Worm (Caenorhabditis elegans) whole organism, L1 larva: ENCODE data around the gene rhy-1.

Experiments used
- C16A3.4 ChIP-seq: fragments of 150-350 bp; optimal IDR thresholded peaks from 2 replicates; lab custom pipeline; 2014; ENCODE audit warnings: missing biosample characterization, missing genetic modification characterization
- C34B4.2 ChIP-seq: sonication (generic microtip); optimal IDR thresholded peaks from 2 replicates; lab custom pipeline; 2017; ENCODE audit warnings: mild to moderate bottlenecking, missing genetic modification characterization, missing compliant biosample characterization
- F16B12.6 ChIP-seq: fragments of 150-350 bp; optimal IDR thresholded peaks from 2 replicates; lab custom pipeline; 2014; ENCODE audit warnings: missing biosample characterization, missing genetic modification characterization
- aha-1 ChIP-seq: fragments of 150-350 bp; optimal IDR thresholded peaks from 2 replicates; lab custom pipeline; 2014; ENCODE audit warnings: missing biosample characterization, missing genetic modification characterization
- alr-1 ChIP-seq: fragments of 200-800 bp; sonication (Bioruptor generic); optimal IDR thresholded peaks from 2 replicates; lab custom pipeline; 2018; ENCODE audit warnings: borderline replicate concordance, mild to moderate bottlenecking, missing genetic modification characterization, missing compliant biosample characterization
- aly-2 ChIP-seq: fragments of 150-350 bp; optimal IDR thresholded peaks from 2 replicates; lab custom pipeline; 2014; ENCODE audit warnings: missing biosample characterization, missing genetic modification characterization
- ama-1 ChIP-seq: fragments of 150-350 bp; optimal IDR thresholded peaks from 2 replicates; lab custom pipeline; 2014
- blmp-1 ChIP-seq: fragments of 150-350 bp; optimal IDR thresholded peaks from 2 replicates; lab custom pipeline; 2014; ENCODE audit warnings: missing biosample characterization, missing genetic modification characterization
- ceh-63 ChIP-seq: fragments of 200-800 bp; sonication (Bioruptor generic); optimal IDR thresholded peaks from 2 replicates; lab custom pipeline; 2018; ENCODE audit warnings: mild to moderate bottlenecking, missing genetic modification characterization, missing compliant biosample characterization
- ceh-8 ChIP-seq: fragments of 200-800 bp; sonication (Bioruptor generic); optimal IDR thresholded peaks from 2 replicates; lab custom pipeline; 2018; ENCODE audit warnings: mild to moderate bottlenecking, missing genetic modification characterization, moderate library complexity, missing compliant biosample characterization
- dpl-1 ChIP-seq, 3 experiments: fragments of 150-350 bp in 2 of 3; sonication (generic microtip) in 1 of 3; optimal IDR thresholded peaks; 2 replicates each; lab custom pipeline; 2014 to 2017; ENCODE audit warnings: missing biosample characterization in 3 of 3, missing genetic modification characterization in 3 of 3, missing genetic modification reagents in 3 of 3
- dsc-1 ChIP-seq: sonication (generic microtip); optimal IDR thresholded peaks from 2 replicates; lab custom pipeline; 2016; ENCODE audit warnings: mild to moderate bottlenecking, missing genetic modification characterization, missing compliant biosample characterization
- efl-3 ChIP-seq: fragments of 200-800 bp; sonication (Bioruptor generic); optimal IDR thresholded peaks from 2 replicates; lab custom pipeline; 2018; ENCODE audit warnings: mild to moderate bottlenecking, missing genetic modification characterization, missing compliant biosample characterization
- egl-13 ChIP-seq: sonication (generic microtip); optimal IDR thresholded peaks from 2 replicates; lab custom pipeline; 2016; ENCODE audit warnings: missing genotype, missing genetic modification reagents, missing genetic modification characterization, missing compliant biosample characterization
- egl-27 ChIP-seq, 2 experiments: fragments of 150-350 bp in 1 of 2; sonication (generic microtip); optimal IDR thresholded peaks; 3 replicates each; lab custom pipeline; 2017 to 2018; ENCODE audit warnings: missing biosample characterization in 2 of 2, missing genetic modification characterization in 2 of 2, missing genetic modification reagents in 2 of 2
- elt-2 ChIP-seq: sonication (generic microtip); optimal IDR thresholded peaks from 2 replicates; lab custom pipeline; 2016; ENCODE audit warnings: missing genetic modification characterization, mild to moderate bottlenecking, inconsistent platforms, missing compliant biosample characterization, missing genetic modification reagents
- fkh-4 ChIP-seq: sonication (generic microtip); optimal IDR thresholded peaks from 2 replicates; lab custom pipeline; 2016; ENCODE audit warnings: missing compliant biosample characterization, missing genetic modification characterization, borderline replicate concordance
- fkh-8 ChIP-seq: sonication (generic microtip); optimal IDR thresholded peaks from 2 replicates; lab custom pipeline; 2016; ENCODE audit warnings: mild to moderate bottlenecking, missing genetic modification characterization, missing compliant biosample characterization
- fos-1 ChIP-seq: fragments of 150-350 bp; optimal IDR thresholded peaks from 2 replicates; lab custom pipeline; 2014; ENCODE audit warnings: missing biosample characterization, missing genetic modification characterization
- grh-1 ChIP-seq: fragments of 200-800 bp; sonication (Bioruptor generic); IDR thresholded peaks from 2 replicates; pipeline ENCODE4 v1.3.6; 2022; ENCODE audit warnings: missing genetic modification reagents, missing genetic modification characterization, missing compliant biosample characterization
- hlh-4 ChIP-seq: sonication (generic microtip); optimal IDR thresholded peaks from 2 replicates; lab custom pipeline; 2016; ENCODE audit warnings: mild to moderate bottlenecking, missing genetic modification characterization, missing compliant biosample characterization
- irx-1 ChIP-seq: sonication (generic microtip); optimal IDR thresholded peaks from 2 replicates; lab custom pipeline; 2016; ENCODE audit warnings: missing genetic modification characterization, missing compliant biosample characterization
- jun-1 ChIP-seq: fragments of 150-350 bp; optimal IDR thresholded peaks from 2 replicates; lab custom pipeline; 2014; ENCODE audit warnings: missing biosample characterization, missing genetic modification reagents, missing genetic modification characterization
- lin-13 ChIP-seq: fragments of 150-350 bp; optimal IDR thresholded peaks from 2 replicates; lab custom pipeline; 2014; ENCODE audit warnings: missing biosample characterization, missing genetic modification reagents, missing genetic modification characterization
- lin-14 ChIP-seq: fragments of 200-800 bp; sonication (Bioruptor generic); optimal IDR thresholded peaks from 2 replicates; lab custom pipeline; 2018; ENCODE audit warnings: mild to moderate bottlenecking, missing genetic modification characterization, moderate library complexity, missing compliant biosample characterization
- lin-35 ChIP-seq, 2 experiments: fragments of 150-350 bp; optimal IDR thresholded peaks; 2 replicates each; lab custom pipeline; 2014; ENCODE audit warnings: missing biosample characterization in 2 of 2, missing genetic modification characterization in 2 of 2, missing genetic modification reagents in 2 of 2
- lin-39 ChIP-seq: fragments of 150-350 bp; optimal IDR thresholded peaks from 2 replicates; lab custom pipeline; 2014; ENCODE audit warnings: missing biosample characterization, missing genetic modification reagents, missing genetic modification characterization
- lir-3 ChIP-seq: sonication (generic microtip); optimal IDR thresholded peaks from 2 replicates; lab custom pipeline; 2016; ENCODE audit warnings: mild to moderate bottlenecking, missing genetic modification characterization, moderate library complexity, missing compliant biosample characterization; ENCODE audit not compliant: poor library complexity
- lsy-2 ChIP-seq, 2 experiments: fragments of 150-350 bp; optimal IDR thresholded peaks; 2 replicates each; lab custom pipeline; 2014; ENCODE audit warnings: missing biosample characterization in 2 of 2, missing genetic modification characterization in 2 of 2
- mab-9 ChIP-seq: fragments of 200-800 bp; sonication (Bioruptor generic); IDR thresholded peaks from 2 replicates; pipeline ENCODE4 v1.3.6; 2022; ENCODE audit warnings: missing genetic modification reagents, missing genetic modification characterization, missing compliant biosample characterization
- mef-2 ChIP-seq: fragments of 150-350 bp; optimal IDR thresholded peaks from 2 replicates; lab custom pipeline; 2014; ENCODE audit warnings: missing biosample characterization, missing genetic modification characterization
- nhr-12 ChIP-seq: sonication (generic microtip); optimal IDR thresholded peaks from 2 replicates; lab custom pipeline; 2017; ENCODE audit warnings: missing biosample characterization, missing genetic modification characterization
- nhr-20 ChIP-seq: sonication (generic microtip); optimal IDR thresholded peaks from 2 replicates; lab custom pipeline; 2016; ENCODE audit warnings: mild to moderate bottlenecking, missing genetic modification characterization, missing compliant biosample characterization
- nhr-28 ChIP-seq: fragments of 150-350 bp; optimal IDR thresholded peaks from 2 replicates; lab custom pipeline; 2014; ENCODE audit warnings: missing biosample characterization, missing genetic modification characterization
- nhr-71 ChIP-seq: sonication (generic microtip); optimal IDR thresholded peaks from 2 replicates; lab custom pipeline; 2016; ENCODE audit warnings: mild to moderate bottlenecking, missing genetic modification characterization, moderate library complexity, missing compliant biosample characterization
- nhr-76 ChIP-seq: sonication (generic microtip); optimal IDR thresholded peaks from 2 replicates; lab custom pipeline; 2017; ENCODE audit warnings: missing biosample characterization, missing genetic modification characterization
- nhr-84 ChIP-seq: sonication (generic microtip); optimal IDR thresholded peaks from 2 replicates; lab custom pipeline; 2017; ENCODE audit warnings: missing biosample characterization, missing genetic modification characterization
- nhr-85 ChIP-seq: sonication (generic microtip); peaks from one replicate; lab custom pipeline; 2016; ENCODE audit warnings: missing genetic modification characterization, inconsistent platforms, missing compliant biosample characterization
- pax-3 ChIP-seq: fragments of 200-800 bp; sonication (Bioruptor generic); optimal IDR thresholded peaks from 2 replicates; lab custom pipeline; 2018; ENCODE audit warnings: mild to moderate bottlenecking, missing genetic modification characterization, moderate library complexity, missing compliant biosample characterization
- pqm-1 ChIP-seq: sonication (generic microtip); optimal IDR thresholded peaks from 3 replicates; lab custom pipeline; 2017; ENCODE audit warnings: missing biosample characterization, missing genetic modification characterization
- rnt-1 ChIP-seq: sonication (generic microtip); optimal IDR thresholded peaks from 2 replicates; lab custom pipeline; 2016; ENCODE audit warnings: mild to moderate bottlenecking, missing genetic modification characterization, moderate library complexity, missing compliant biosample characterization
- skn-1 ChIP-seq: fragments of 150-350 bp; optimal IDR thresholded peaks from 2 replicates; lab custom pipeline; 2014; ENCODE audit warnings: missing biosample characterization, missing genetic modification characterization
- sox-4 ChIP-seq: sonication (generic microtip); optimal IDR thresholded peaks from 2 replicates; lab custom pipeline; 2016; ENCODE audit warnings: missing genetic modification characterization, missing compliant biosample characterization
- sptf-1 ChIP-seq: fragments of 150-350 bp; optimal IDR thresholded peaks from 2 replicates; lab custom pipeline; 2014; ENCODE audit warnings: missing biosample characterization, missing genetic modification characterization
- tbx-2 ChIP-seq: sonication (generic microtip); optimal IDR thresholded peaks from 2 replicates; lab custom pipeline; 2016; ENCODE audit warnings: missing genetic modification characterization, missing compliant biosample characterization
- unc-130 ChIP-seq: fragments of 150-350 bp; optimal IDR thresholded peaks from 2 replicates; lab custom pipeline; 2017; ENCODE audit warnings: missing biosample characterization, missing genetic modification characterization, inconsistent platforms
- unc-30 ChIP-seq: sonication (generic microtip); optimal IDR thresholded peaks from 2 replicates; lab custom pipeline; 2017; ENCODE audit warnings: missing biosample characterization, missing genetic modification characterization
- unc-86 ChIP-seq: sonication (generic microtip); optimal IDR thresholded peaks from 2 replicates; lab custom pipeline; 2016; ENCODE audit warnings: missing genetic modification characterization, missing compliant biosample characterization
- vab-15 ChIP-seq: sonication (generic microtip); optimal IDR thresholded peaks from 2 replicates; lab custom pipeline; 2017; ENCODE audit warnings: missing genotype, mild to moderate bottlenecking, missing genetic modification characterization, missing compliant biosample characterization
- xbp-1 ChIP-seq: sonication (generic microtip); optimal IDR thresholded peaks from 2 replicates; lab custom pipeline; 2016; ENCODE audit warnings: missing genetic modification characterization, missing compliant biosample characterization
- zag-1 ChIP-seq: fragments of 150-350 bp; optimal IDR thresholded peaks from 2 replicates; lab custom pipeline; 2014; ENCODE audit warnings: missing biosample characterization, missing genetic modification characterization
- zip-4 ChIP-seq: fragments of 200-800 bp; sonication (Bioruptor generic); optimal IDR thresholded peaks from 2 replicates; lab custom pipeline; 2018; ENCODE audit warnings: mild to moderate bottlenecking, missing genetic modification characterization, moderate library complexity, missing compliant biosample characterization
- ztf-11 ChIP-seq, 2 experiments: sonication (generic microtip); optimal IDR thresholded peaks; 2 replicates each; lab custom pipeline; 2016 to 2017; ENCODE audit warnings: missing genetic modification characterization in 2 of 2, missing biosample characterization in 1 of 2, missing compliant biosample characterization in 1 of 2
- ztf-4 ChIP-seq: fragments of 150-350 bp; optimal IDR thresholded peaks from 2 replicates; lab custom pipeline; 2014; ENCODE audit warnings: missing biosample characterization, missing genetic modification characterization

Gene rhy-1

DNA sequence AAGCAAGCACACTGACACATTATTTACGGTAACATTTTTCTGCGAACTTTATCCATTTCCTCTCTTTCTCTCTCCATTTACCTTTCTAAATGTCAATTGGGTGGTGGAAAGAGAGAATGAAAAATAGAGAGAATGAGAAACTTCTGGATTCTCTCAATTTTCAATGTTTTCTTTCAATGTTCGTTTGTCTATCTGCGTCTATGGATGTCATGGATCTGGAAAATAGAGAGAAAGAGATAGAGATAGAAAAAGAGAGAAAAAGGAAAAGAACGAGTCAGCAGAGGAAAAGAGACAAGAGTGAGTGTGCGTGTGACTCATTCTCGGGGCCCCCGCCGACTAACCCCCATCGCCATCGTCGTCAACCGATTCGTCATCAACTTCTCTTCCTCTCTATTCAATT is 48.3 kb upstream of the rhy-1 start, which contains the start of gene jun-1 (continued):
- TF ChIP-seq vab-15 (no peak), xbp-1 (tag; lab: Kevin White, UChicago) (peak; percentile 65), sptf-1 (no peak), mef-2 (no peak), sox-4 (tag; lab: Kevin White, UChicago) (no peak), ztf-4 (tag; lab: Kevin White, UChicago) (peak; percentile 68), grh-1 (peak; percentile 83), F16B12.6 (tag; lab: Kevin White, UChicago) (no peak), fkh-4 (no peak), lir-3 (peak; percentile 60), aha-1 (tag; lab: Kevin White, UChicago) (peak; percentile 14), unc-130 (tag; lab: Kevin White, UChicago) (peak; percentile 36), egl-27 (tag; optimal IDR thresholded peaks at IDR 0.05; lab: Kevin White, UChicago) (peak; percentile 55 to 86), ama-1 (no peak), mab-9 (0 out of 2 replicates have a peak, but pooled peaks have one; percentile 42), nhr-84 (no peak), nhr-28 (tag; lab: Kevin White, UChicago) (peak; percentile 68), rnt-1 (tag; lab: Kevin White, UChicago) (peak; percentile 65), C34B4.2 (tag; lab: Kevin White, UChicago) (no peak), lin-14 (GFP tag; lab: Kevin White, UChicago) (peak; percentile 97), nhr-71 (tag; lab: Kevin White, UChicago) (peak; percentile 96), efl-3 (GFP tag; lab: Kevin White, UChicago) (no peak), jun-1 (tag; lab: Kevin White, UChicago) (no peak), lin-35 (GFP tag; optimal IDR thresholded peaks at IDR 0.05; lab: Kevin White, UChicago) (peak; percentile 77 to 78), irx-1 (tag; lab: Kevin White, UChicago) (peak; percentile 74), unc-30 (tag; lab: Kevin White, UChicago) (no peak), C16A3.4 (peak; percentile 78), hlh-4 (tag; lab: Kevin White, UChicago) (no peak), elt-2 (tag; lab: Kevin White, UChicago) (no peak), nhr-85 (tag; lab: Kevin White, UChicago) (peak; percentile 98), ztf-11 (tag; optimal IDR thresholded peaks at IDR 0.05; lab: Kevin White, UChicago) (no peak), nhr-76 (tag; lab: Kevin White, UChicago) (no peak), zip-4 (peak; percentile 24), skn-1 (tag; lab: Kevin White, UChicago) (no peak), unc-86 (peak; percentile 53), blmp-1 (tag; lab: Kevin White, UChicago) (peak; percentile 76), pax-3 (peak; percentile 48), dsc-1 (peak; percentile 54), nhr-20 (peak; percentile 96), lin-39 (tag; lab: Kevin White, UChicago) (peak; percentile 29), aly-2 (tag; lab: Kevin White, UChicago) (peak; percentile 71), tbx-2 (tag; lab: Kevin White, UChicago) (peak; percentile 87), fkh-8 (tag; lab: Kevin White, UChicago) (peak; percentile 88), fos-1 (tag; lab: Kevin White, UChicago) (peak; percentile 100), egl-13 (tag; lab: Kevin White, UChicago) (peak; percentile 14), alr-1 (tag; lab: Kevin White, UChicago) (no peak), nhr-12 (tag; lab: Kevin White, UChicago) (no peak), zag-1 (tag; lab: Kevin White, UChicago) (no peak), lsy-2 (tag; optimal IDR thresholded peaks at IDR 0.05; lab: Kevin White, UChicago) (peak; percentile 85 to 95), pqm-1 (tag; lab: Kevin White, UChicago) (no peak), ceh-63 (GFP tag; lab: Kevin White, UChicago) (no peak), lin-13 (peak; percentile 77), ceh-8 (GFP tag; lab: Kevin White, UChicago) (no peak), dpl-1 (GFP tag; optimal IDR thresholded peaks at IDR 0.05; lab: Kevin White, UChicago) (peak; percentile 63 to 69 (median 66))
